Fruit fly (Drosophila melanogaster) whole organism, prepupa: ENCODE results near the gene Aef1.

Experiments used
- CG10669 ChIP-seq: fragments of 200-800 bp; sonication (Bioruptor generic); optimal IDR thresholded peaks from 3 replicates; lab custom pipeline; 2018; ENCODE audit warnings: missing biosample characterization, mild to moderate bottlenecking, missing genetic modification characterization, moderate library complexity
- CG11902 ChIP-seq: fragments of 200-800 bp; sonication (Bioruptor generic); optimal IDR thresholded peaks from 3 replicates; lab custom pipeline; 2016; ENCODE audit warnings: missing biosample characterization, missing genetic modification characterization
- CG15336 ChIP-seq: fragments of 200-800 bp; sonication (Bioruptor generic); IDR thresholded peaks from 2 replicates; pipeline ENCODE4 v1.3.6; 2022; ENCODE audit warnings: missing biosample characterization, missing genetic modification characterization
- CG3919 ChIP-seq: fragments of 200-800 bp; sonication (Bioruptor generic); optimal IDR thresholded peaks from 3 replicates; lab custom pipeline; 2016; ENCODE audit warnings: missing biosample characterization, missing genetic modification characterization
- CG4318 ChIP-seq: fragments of 200-800 bp; sonication (Bioruptor generic); optimal IDR thresholded peaks from 3 replicates; lab custom pipeline; 2017; ENCODE audit warnings: missing biosample characterization, mild to moderate bottlenecking, missing genetic modification characterization
- CG6792 ChIP-seq: fragments of 200-800 bp; sonication (Bioruptor generic); optimal IDR thresholded peaks from 3 replicates; lab custom pipeline; 2016; ENCODE audit warnings: missing biosample characterization, missing genetic modification characterization
- Gug ChIP-seq: fragments of 200-800 bp; sonication (Bioruptor generic); IDR thresholded peaks from 2 replicates; pipeline ENCODE4 v1.3.6; 2022; ENCODE audit warnings: missing biosample characterization, missing genetic modification characterization
- salr ChIP-seq, 2 experiments: fragments of 200-800 bp; sonication (Bioruptor generic); optimal IDR thresholded peaks; 3 replicates each; lab custom pipeline; 2016 to 2018; ENCODE audit warnings: missing biosample characterization in 2 of 2, missing genetic modification characterization in 2 of 2, mild to moderate bottlenecking in 1 of 2
- spab ChIP-seq: fragments of 200-800 bp; sonication (Bioruptor generic); optimal IDR thresholded peaks from 2 replicates; lab custom pipeline; 2017; ENCODE audit warnings: missing biosample characterization, mild to moderate bottlenecking, missing genetic modification characterization, missing genetic modification reagents
- ss ChIP-seq, 2 experiments: fragments of 200-800 bp; sonication (Bioruptor generic); optimal IDR thresholded peaks; 2 replicates in 1 of 2; 3 replicates in 1 of 2; lab custom pipeline; 2017 to 2018; ENCODE audit warnings: mild to moderate bottlenecking in 2 of 2, missing biosample characterization in 2 of 2, missing genetic modification characterization in 2 of 2, moderate library complexity in 1 of 2

dm6 chr3L:21385699-21386098, 47.5 kb upstream of the Aef1 start:
- no peak for TF ChIP-seq CG6792 (GFP tag; lab: Kevin White, UChicago)
- TF ChIP-seq salr (GFP tag; optimal IDR thresholded peaks at IDR 0.05; lab: Kevin White, UChicago) = no peak
- TF ChIP-seq CG10669 (GFP tag; lab: Kevin White, UChicago) = no peak
- no peak for TF ChIP-seq CG3919
- TF ChIP-seq CG15336 (GFP tag; lab: Robert Waterston, UW) = no peak
- no peak for TF ChIP-seq spab
- TF ChIP-seq CG11902 (GFP tag; lab: Kevin White, UChicago) = no peak
- no peak for TF ChIP-seq ss (GFP tag; optimal IDR thresholded peaks at IDR 0.05; lab: Kevin White, UChicago)
- TF ChIP-seq Gug (GFP tag; lab: Robert Waterston, UW) = no peak
- TF ChIP-seq CG4318 = no peak
